1 fruit fly cellular context compared by ENCODE assay signal in genomic region chr4:982791-983407, dm6.
TF ChIP-seq lines count a peak whose summit lies in the region.

No protein-coding gene starts in this region.

TF ChIP-seq in whole organism, embryonic, 481 proteins besides CTCF, POLR2A, EP300 and RAD21 (continued from another document):
- no peak; the same call in 2 of the 3 replicates for TF ChIP-seq CG11093 (GFP tag; IDR thresholded peaks at IDR 0.05; lab: Robert Waterston, UW)
- TF ChIP-seq HmgD (GFP tag; optimal IDR thresholded peaks at IDR 0.05; lab: Kevin White, UChicago), result no peak
- TF ChIP-seq CG8281 (tag; optimal IDR thresholded peaks at IDR 0.05; lab: Kevin White, UChicago), result peak; percentile 29
- peak; percentile 54; the same call in 2 of the 3 replicates for TF ChIP-seq CG14050 (GFP tag; IDR thresholded peaks at IDR 0.05; lab: Robert Waterston, UW)
- peak; percentile 47 for TF ChIP-seq Max (GFP tag; optimal IDR thresholded peaks at IDR 0.05; lab: Kevin White, UChicago)
- TF ChIP-seq Antp (GFP tag; optimal IDR thresholded peaks at IDR 0.05; lab: Kevin White, UChicago), result no peak
- TF ChIP-seq CG17186 (GFP tag; optimal IDR thresholded peaks at IDR 0.05; lab: Kevin White, UChicago), result no peak
- TF ChIP-seq CG14965 (GFP tag; optimal IDR thresholded peaks at IDR 0.05; lab: Kevin White, UChicago; ENCODE audit: borderline replicate concordance), result peak; percentile 38
- peak; percentile 40 for TF ChIP-seq CG10147 (GFP tag; optimal IDR thresholded peaks at IDR 0.05; lab: Kevin White, UChicago)
- TF ChIP-seq sqz (GFP tag; optimal IDR thresholded peaks at IDR 0.05; lab: Kevin White, UChicago), result no peak
- peak; percentile 52 for TF ChIP-seq CG16815 (GFP tag; optimal IDR thresholded peaks at IDR 0.05; lab: Kevin White, UChicago)
- TF ChIP-seq Atf6 (GFP tag; IDR thresholded peaks at IDR 0.05; lab: Robert Waterston, UW), result peak; percentile 73; the same call in 1 of the 2 replicates
- peak; percentile 59 for TF ChIP-seq CG11398 (GFP tag; optimal IDR thresholded peaks at IDR 0.05; lab: Kevin White, UChicago)
- TF ChIP-seq CG2712 (tag; optimal IDR thresholded peaks at IDR 0.05; lab: Kevin White, UChicago), result peak; percentile 88
- TF ChIP-seq Dll (GFP tag; IDR thresholded peaks at IDR 0.05; lab: Robert Waterston, UW; ENCODE audit: partially characterized antibody), result 0 out of 4 replicates have a peak, but pooled peaks have one; percentile 12
- no peak for TF ChIP-seq hb (GFP tag; IDR thresholded peaks at IDR 0.05; lab: Robert Waterston, UW; ENCODE audit: partially characterized antibody)
- peak; percentile 38 for TF ChIP-seq CG12942 (GFP tag; optimal IDR thresholded peaks at IDR 0.05; lab: Kevin White, UChicago)
- no peak for TF ChIP-seq mirr (GFP tag; optimal IDR thresholded peaks at IDR 0.05; lab: Kevin White, UChicago)
- TF ChIP-seq danr (GFP tag; IDR thresholded peaks at IDR 0.05; lab: Robert Waterston, UW), result no peak
- no peak for TF ChIP-seq HLHmδ (GFP tag; optimal IDR thresholded peaks at IDR 0.05; lab: Kevin White, UChicago)
- peak; percentile 64 for TF ChIP-seq CG1602 (GFP tag; optimal IDR thresholded peaks at IDR 0.05; lab: Kevin White, UChicago)
- TF ChIP-seq CHES-1-like (GFP tag; optimal IDR thresholded peaks at IDR 0.05; lab: Kevin White, UChicago), result peak; percentile 48
- no peak; the same call in 1 of the 2 replicates for TF ChIP-seq CG6272 (GFP tag; IDR thresholded peaks at IDR 0.05; lab: Robert Waterston, UW)
- TF ChIP-seq chif (GFP tag; optimal IDR thresholded peaks at IDR 0.05; lab: Kevin White, UChicago), result peak; percentile 69 to 81
- peak; percentile 28 for TF ChIP-seq MTF-1 (GFP tag; optimal IDR thresholded peaks at IDR 0.05; lab: Kevin White, UChicago; ENCODE audit: borderline replicate concordance)
- TF ChIP-seq pum (GFP tag; optimal IDR thresholded peaks at IDR 0.05; lab: Kevin White, UChicago), result peak; percentile 63
- TF ChIP-seq grn (GFP tag; optimal IDR thresholded peaks at IDR 0.05; lab: Kevin White, UChicago), result no peak
- TF ChIP-seq NC2α (GFP tag; optimal IDR thresholded peaks at IDR 0.05; lab: Kevin White, UChicago), result peak; percentile 54
- no peak for TF ChIP-seq CG14860 (GFP tag; IDR thresholded peaks at IDR 0.05; lab: Robert Waterston, UW; ENCODE audit: partially characterized antibody)
TF ChIP-seq in whole organism, embryonic: peak in this region for 271.
